Fruit fly (Drosophila melanogaster) whole organism, prepupa: ENCODE data around the gene salt.
A peak's percentile ranks its signal among the peaks of the same experiment; 100 is the strongest.

Source experiments
- CG11762 ChIP-seq: fragments of 200-800 bp; sonication (Bioruptor generic); optimal IDR thresholded peaks from 3 replicates; lab custom pipeline; 2016; ENCODE audit warnings: missing biosample characterization, missing genetic modification characterization; ENCODE audit not compliant: insufficient read depth
- CG11902 ChIP-seq: fragments of 200-800 bp; sonication (Bioruptor generic); optimal IDR thresholded peaks from 3 replicates; lab custom pipeline; 2016; ENCODE audit warnings: missing biosample characterization, missing genetic modification characterization
- CG15336 ChIP-seq: fragments of 200-800 bp; sonication (Bioruptor generic); IDR thresholded peaks from 2 replicates; pipeline ENCODE4 v1.3.6; 2022; ENCODE audit warnings: missing biosample characterization, missing genetic modification characterization
- CG16779 ChIP-seq: fragments of 200-800 bp; sonication (Bioruptor generic); optimal IDR thresholded peaks from 3 replicates; lab custom pipeline; 2017; ENCODE audit warnings: missing biosample characterization, mild to moderate bottlenecking, missing genetic modification characterization
- CG31627 ChIP-seq: fragments of 200-800 bp; sonication (Bioruptor generic); optimal IDR thresholded peaks from 3 replicates; lab custom pipeline; 2016; ENCODE audit warnings: missing biosample characterization, missing genetic modification characterization
- CG32006 ChIP-seq: fragments of 200-800 bp; sonication (Bioruptor generic); optimal IDR thresholded peaks from 3 replicates; lab custom pipeline; 2017; ENCODE audit warnings: missing biosample characterization, mild to moderate bottlenecking, missing genetic modification characterization
- CG34406 ChIP-seq: fragments of 200-800 bp; sonication (Bioruptor generic); optimal IDR thresholded peaks from 3 replicates; lab custom pipeline; 2016; ENCODE audit warnings: missing biosample characterization, missing genetic modification characterization
- CG3919 ChIP-seq: fragments of 200-800 bp; sonication (Bioruptor generic); optimal IDR thresholded peaks from 3 replicates; lab custom pipeline; 2016; ENCODE audit warnings: missing biosample characterization, missing genetic modification characterization
- CG4318 ChIP-seq: fragments of 200-800 bp; sonication (Bioruptor generic); optimal IDR thresholded peaks from 3 replicates; lab custom pipeline; 2017; ENCODE audit warnings: missing biosample characterization, mild to moderate bottlenecking, missing genetic modification characterization
- CG6163 ChIP-seq: fragments of 200-800 bp; sonication (Bioruptor generic); IDR thresholded peaks from 3 replicates; pipeline ENCODE4 v1.3.6; 2022; ENCODE audit warnings: missing biosample characterization, missing genetic modification characterization
- CG6276 ChIP-seq: fragments of 200-800 bp; sonication (Bioruptor generic); optimal IDR thresholded peaks from 2 replicates; lab custom pipeline; 2017; ENCODE audit warnings: missing biosample characterization, mild to moderate bottlenecking, missing genetic modification characterization
- CG6808 ChIP-seq: fragments of 200-800 bp; sonication (Bioruptor generic); optimal IDR thresholded peaks from 3 replicates; lab custom pipeline; 2017; ENCODE audit warnings: missing biosample characterization, missing genetic modification characterization, mild to moderate bottlenecking, moderate library complexity, missing genetic modification reagents
- CG6854 ChIP-seq: fragments of 200-800 bp; sonication (Bioruptor generic); optimal IDR thresholded peaks from 2 replicates; lab custom pipeline; 2017; ENCODE audit warnings: missing biosample characterization, mild to moderate bottlenecking, missing genetic modification characterization
- CG7368 ChIP-seq: fragments of 200-800 bp; sonication (Bioruptor generic); optimal IDR thresholded peaks from 3 replicates; lab custom pipeline; 2016; ENCODE audit warnings: missing biosample characterization, missing genetic modification characterization
- CG8319 ChIP-seq: fragments of 200-800 bp; sonication (Bioruptor generic); optimal IDR thresholded peaks from 3 replicates; lab custom pipeline; 2016; ENCODE audit warnings: missing biosample characterization, missing genetic modification characterization
- Eip78C ChIP-seq: fragments of 200-800 bp; sonication (Bioruptor generic); peaks from one replicate; lab custom pipeline; 2016; ENCODE audit warnings: missing biosample characterization, missing genetic modification characterization
- Eip93F ChIP-seq: fragments of 200-800 bp; sonication (Bioruptor generic); optimal IDR thresholded peaks from 2 replicates; lab custom pipeline; 2016; ENCODE audit warnings: missing biosample characterization, mild to moderate bottlenecking, missing genetic modification characterization
- Lpt ChIP-seq: fragments of 200-800 bp; sonication (Bioruptor generic); optimal IDR thresholded peaks from 3 replicates; lab custom pipeline; 2016; ENCODE audit warnings: missing biosample characterization, missing genetic modification characterization
- Met ChIP-seq: fragments of 200-800 bp; sonication (Bioruptor generic); optimal IDR thresholded peaks from 3 replicates; lab custom pipeline; 2016; ENCODE audit warnings: missing biosample characterization, missing genetic modification characterization
- Smox ChIP-seq: fragments of 200-800 bp; sonication (Bioruptor generic); optimal IDR thresholded peaks from 3 replicates; lab custom pipeline; 2016; ENCODE audit warnings: missing biosample characterization, missing genetic modification characterization
- Sox102F ChIP-seq: fragments of 200-800 bp; sonication (Bioruptor generic); optimal IDR thresholded peaks from 2 replicates; lab custom pipeline; 2016; ENCODE audit warnings: missing biosample characterization, mild to moderate bottlenecking, missing genetic modification characterization
- Sox14 ChIP-seq: fragments of 200-800 bp; sonication (Bioruptor generic); optimal IDR thresholded peaks from 3 replicates; lab custom pipeline; 2016; ENCODE audit warnings: missing biosample characterization, missing genetic modification characterization
- achi ChIP-seq: fragments of 200-800 bp; sonication (Bioruptor generic); optimal IDR thresholded peaks from 3 replicates; lab custom pipeline; 2016; ENCODE audit warnings: missing biosample characterization, missing genetic modification characterization
- acj6 ChIP-seq: fragments of 200-800 bp; sonication (Bioruptor generic); optimal IDR thresholded peaks from 3 replicates; lab custom pipeline; 2016; ENCODE audit warnings: missing biosample characterization, missing genetic modification characterization
- cyc ChIP-seq: fragments of 200-800 bp; sonication (Bioruptor generic); optimal IDR thresholded peaks from 3 replicates; lab custom pipeline; 2016; ENCODE audit warnings: missing biosample characterization, missing genetic modification characterization
- dsx ChIP-seq: fragments of 200-800 bp; optimal IDR thresholded peaks from 3 replicates; lab custom pipeline; 2019; ENCODE audit warnings: missing biosample characterization, mild to moderate bottlenecking, missing genetic modification characterization, moderate library complexity; ENCODE audit not compliant: poor library complexity, severe bottlenecking
- eg ChIP-seq: fragments of 200-800 bp; sonication (Bioruptor generic); IDR thresholded peaks from 3 replicates; pipeline ENCODE4 v1.3.6; 2022; ENCODE audit warnings: missing biosample characterization, missing genetic modification characterization
- fd59A ChIP-seq: fragments of 200-800 bp; sonication (Bioruptor generic); optimal IDR thresholded peaks from 2 replicates; lab custom pipeline; 2017; ENCODE audit warnings: missing biosample characterization, mild to moderate bottlenecking, missing genetic modification characterization, missing genetic modification reagents
- fd85E ChIP-seq: fragments of 200-800 bp; sonication (Bioruptor generic); optimal IDR thresholded peaks from 3 replicates; lab custom pipeline; 2016; ENCODE audit warnings: missing biosample characterization, missing genetic modification characterization
- fkh ChIP-seq: fragments of 200-800 bp; sonication (Bioruptor generic); optimal IDR thresholded peaks from 3 replicates; lab custom pipeline; 2017; ENCODE audit warnings: missing biosample characterization, mild to moderate bottlenecking, missing genetic modification characterization, moderate library complexity
- lz ChIP-seq: fragments of 200-800 bp; sonication (Bioruptor generic); optimal IDR thresholded peaks from 3 replicates; lab custom pipeline; 2016; ENCODE audit warnings: missing biosample characterization, missing genetic modification characterization
- net ChIP-seq: fragments of 200-800 bp; sonication (Bioruptor generic); optimal IDR thresholded peaks from 3 replicates; lab custom pipeline; 2016; ENCODE audit warnings: missing biosample characterization, missing genetic modification characterization
- pdm3 ChIP-seq: fragments of 200-800 bp; sonication (Bioruptor generic); optimal IDR thresholded peaks from 3 replicates; lab custom pipeline; 2016; ENCODE audit warnings: missing biosample characterization, missing genetic modification characterization
- salr ChIP-seq, 2 experiments: fragments of 200-800 bp; sonication (Bioruptor generic); optimal IDR thresholded peaks; 3 replicates each; lab custom pipeline; 2016 to 2018; ENCODE audit warnings: missing biosample characterization in 2 of 2, missing genetic modification characterization in 2 of 2, mild to moderate bottlenecking in 1 of 2
- spab ChIP-seq: fragments of 200-800 bp; sonication (Bioruptor generic); optimal IDR thresholded peaks from 2 replicates; lab custom pipeline; 2017; ENCODE audit warnings: missing biosample characterization, mild to moderate bottlenecking, missing genetic modification characterization, missing genetic modification reagents
- svp ChIP-seq: fragments of 200-800 bp; sonication (Bioruptor generic); peaks from one replicate; lab custom pipeline; 2016; ENCODE audit warnings: missing biosample characterization, missing genetic modification characterization
- topi ChIP-seq: fragments of 200-800 bp; sonication (Bioruptor generic); optimal IDR thresholded peaks from 3 replicates; lab custom pipeline; 2016; ENCODE audit warnings: missing biosample characterization, missing genetic modification characterization
- vri ChIP-seq: fragments of 200-800 bp; sonication (Bioruptor generic); optimal IDR thresholded peaks from 3 replicates; lab custom pipeline; 2016; ENCODE audit warnings: missing biosample characterization, mild to moderate bottlenecking, missing genetic modification characterization

Gene salt

DNA sequence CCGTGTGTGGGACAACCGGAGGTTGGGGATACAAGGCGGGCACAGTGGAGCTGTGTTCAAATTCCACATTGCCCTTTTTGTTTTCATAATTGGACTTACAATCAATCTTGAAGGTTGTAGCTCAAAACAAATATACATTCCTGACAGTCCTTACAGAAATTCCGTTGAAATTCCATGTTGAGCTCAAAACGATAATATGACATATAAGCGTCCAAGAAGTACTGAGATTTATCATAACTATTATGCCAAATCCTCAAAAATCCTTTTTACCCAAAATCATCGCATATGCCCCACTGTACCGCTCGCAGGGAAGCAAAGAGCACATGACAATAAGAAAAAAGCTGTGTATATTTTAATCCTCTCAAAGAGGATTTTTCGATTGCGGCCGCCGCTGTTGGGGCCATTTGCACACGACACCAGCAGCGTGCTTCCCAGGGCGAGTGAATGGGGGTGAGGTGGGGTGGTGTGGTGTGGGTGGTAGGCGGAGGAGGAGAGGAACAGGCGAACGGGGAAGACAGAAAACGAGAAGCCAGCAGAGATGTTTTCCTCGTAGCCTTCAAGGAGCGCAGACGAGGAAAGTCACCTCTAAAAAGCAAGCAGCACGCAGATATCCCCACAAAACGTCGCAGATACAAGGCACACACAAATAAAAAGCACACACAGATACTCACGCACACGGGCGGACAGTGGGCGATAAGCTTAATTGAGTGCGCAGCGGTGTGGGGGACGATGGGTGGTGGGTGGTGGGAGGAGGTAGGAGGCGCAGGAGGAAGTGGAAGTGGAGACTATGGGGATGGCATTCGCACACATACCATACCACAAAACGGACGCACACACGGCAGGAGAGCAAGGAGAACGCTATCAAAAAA lies 37.0 kb downstream of the salt start (continued):
- TF ChIP-seq CG11902 (GFP tag; lab: Kevin White, UChicago): peak; percentile 67
- TF ChIP-seq svp: peak; percentile 91
- TF ChIP-seq dsx (GFP tag; lab: Kevin White, UChicago): peak; percentile 76
- peak; percentile 86 for TF ChIP-seq CG32006
- peak; percentile 79 for TF ChIP-seq CG6808 (GFP tag; lab: Kevin White, UChicago)
- no peak for TF ChIP-seq Eip93F (GFP tag; lab: Kevin White, UChicago)
- TF ChIP-seq CG8319 (GFP tag; lab: Kevin White, UChicago): peak; percentile 63
- peak; percentile 83 for TF ChIP-seq achi (GFP tag; lab: Kevin White, UChicago)
- peak; percentile 95 for TF ChIP-seq Eip78C (GFP tag; lab: Kevin White, UChicago)
- TF ChIP-seq Lpt: peak; percentile 64
- peak; percentile 66 for TF ChIP-seq CG6276
- peak; percentile 74 for TF ChIP-seq CG15336 (GFP tag; lab: Robert Waterston, UW)
- peak; percentile 51 to 81 for TF ChIP-seq salr (GFP tag; optimal IDR thresholded peaks at IDR 0.05; lab: Kevin White, UChicago)
- peak; percentile 89 for TF ChIP-seq Met (GFP tag; lab: Kevin White, UChicago)
- TF ChIP-seq CG6163 (GFP tag; lab: Robert Waterston, UW): peak; percentile 70
- peak; percentile 84 for TF ChIP-seq Sox102F (GFP tag; lab: Kevin White, UChicago)
- peak; percentile 83 for TF ChIP-seq fd59A (GFP tag; lab: Kevin White, UChicago)
- peak; percentile 80 for TF ChIP-seq CG3919 (GFP tag; lab: Kevin White, UChicago)
- TF ChIP-seq spab (GFP tag; lab: Kevin White, UChicago): peak; percentile 73
- TF ChIP-seq Smox (GFP tag; lab: Kevin White, UChicago): peak; percentile 85
- peak; percentile 88 for TF ChIP-seq CG31627 (GFP tag; lab: Kevin White, UChicago)
- TF ChIP-seq Sox14 (GFP tag; lab: Kevin White, UChicago): peak; percentile 90
- peak; percentile 71 for TF ChIP-seq CG11762 (GFP tag; lab: Kevin White, UChicago)
- peak; percentile 69 for TF ChIP-seq vri
- peak; percentile 79 for TF ChIP-seq net (GFP tag; lab: Kevin White, UChicago)

DNA sequence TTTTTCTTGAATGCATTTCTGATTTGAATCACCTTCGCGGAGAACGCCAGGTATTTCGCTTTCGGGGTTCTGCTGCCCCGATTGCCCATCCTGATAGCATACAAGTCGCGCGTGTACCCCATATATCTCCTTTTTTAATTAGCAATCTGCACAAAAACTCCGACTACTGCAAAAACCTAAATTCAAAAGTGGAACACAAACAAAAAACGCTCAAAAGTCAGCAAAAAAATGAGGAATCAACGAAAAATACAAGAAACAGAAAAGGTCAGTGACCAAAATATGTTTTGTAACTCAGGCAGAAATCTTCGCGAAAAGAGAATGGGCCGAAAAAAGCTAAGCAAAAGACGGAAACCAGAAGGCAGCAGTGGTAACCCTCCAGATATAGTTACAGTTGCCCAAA lies 38.2 kb downstream of the salt start:
- TF ChIP-seq CG16779 (tag; lab: Kevin White, UChicago) (no peak), eg (GFP tag; lab: Robert Waterston, UW) (no peak), CG34406 (GFP tag; lab: Kevin White, UChicago) (no peak), pdm3 (GFP tag; lab: Kevin White, UChicago) (no peak)

- TF ChIP-seq fd85E (GFP tag; lab: Kevin White, UChicago): no peak
- TF ChIP-seq CG6276: no peak
- TF ChIP-seq fd59A (GFP tag; lab: Kevin White, UChicago): no peak
- TF ChIP-seq CG16779 (tag; lab: Kevin White, UChicago): no peak
- peak; percentile 2 for TF ChIP-seq pdm3 (GFP tag; lab: Kevin White, UChicago)
- TF ChIP-seq CG15336 (GFP tag; lab: Robert Waterston, UW): no peak
- peak; percentile 61 for TF ChIP-seq Eip78C (GFP tag; lab: Kevin White, UChicago)
- TF ChIP-seq eg (GFP tag; lab: Robert Waterston, UW): 0 out of 3 replicates have a peak, but pooled peaks have one; percentile 27
- TF ChIP-seq CG4318 (GFP tag; lab: Kevin White, UChicago): no peak
- TF ChIP-seq topi (GFP tag; lab: Kevin White, UChicago): peak; percentile 13
- TF ChIP-seq achi (GFP tag; lab: Kevin White, UChicago): peak; percentile 7
- no peak for TF ChIP-seq CG6854
- peak; percentile 70 for TF ChIP-seq fkh (GFP tag; lab: Kevin White, UChicago)
- peak; percentile 2 for TF ChIP-seq lz (GFP tag; lab: Kevin White, UChicago)
- TF ChIP-seq CG6163 (GFP tag; lab: Robert Waterston, UW): peak; percentile 12; the same call in 1 of the 3 replicates
- peak; percentile 20 for TF ChIP-seq Smox (GFP tag; lab: Kevin White, UChicago)
- TF ChIP-seq net (GFP tag; lab: Kevin White, UChicago): peak; percentile 36
- TF ChIP-seq CG11762 (GFP tag; lab: Kevin White, UChicago): no peak
- TF ChIP-seq svp: peak; percentile 77
- no peak for TF ChIP-seq acj6 (GFP tag; lab: Kevin White, UChicago)
- TF ChIP-seq cyc (GFP tag; lab: Kevin White, UChicago): peak; percentile 15
- no peak for TF ChIP-seq CG7368 (GFP tag; lab: Kevin White, UChicago)
- TF ChIP-seq CG8319 (GFP tag; lab: Kevin White, UChicago): no peak
- TF ChIP-seq Met (GFP tag; lab: Kevin White, UChicago): no peak
- TF ChIP-seq Sox102F (GFP tag; lab: Kevin White, UChicago): peak; percentile 14
These were observed 38.8 kb downstream of the salt start for dm6 chr3R:31715713-31716024.
